Worm (Caenorhabditis elegans) whole organism, L4/young adult: ENCODE results near the gene F58F12.12.

Experiments used
- W03F9.2 ChIP-seq: fragments of 150-350 bp; optimal IDR thresholded peaks from 2 replicates; lab custom pipeline; 2014; ENCODE audit warnings: missing biosample characterization, missing genetic modification characterization
- him-1 ChIP-seq: sonication (generic microtip); optimal IDR thresholded peaks from 2 replicates; lab custom pipeline; 2016; ENCODE audit warnings: missing genotype, missing genetic modification reagents, missing genetic modification characterization, missing compliant biosample characterization

ce11 chrII:6417999-6418398, 37.0 kb downstream of the F58F12.12 start:
- TF ChIP-seq W03F9.2 (tag; lab: Kevin White, UChicago) (no peak), him-1 (tag; lab: Kevin White, UChicago) (no peak)
